Worm (Caenorhabditis elegans) whole organism, L4 larva: ENCODE results near the gene irld-32.
"Not testable (repeated sequence)": the region's sequence is repeated elsewhere in the genome, so short reads cannot be mapped to it uniquely, and the experiment has no call there.

Experiments used
- F10B5.3 ChIP-seq: sonication (generic microtip); optimal IDR thresholded peaks from 2 replicates; lab custom pipeline; 2016; ENCODE audit warnings: mild to moderate bottlenecking, missing genetic modification characterization, missing compliant biosample characterization
- F49E8.2 ChIP-seq: sonication (generic microtip); optimal IDR thresholded peaks from 2 replicates; lab custom pipeline; 2016; ENCODE audit warnings: missing compliant biosample characterization, mild to moderate bottlenecking, missing genetic modification characterization, borderline replicate concordance
- T26A8.4 ChIP-seq: fragments of 200-800 bp; sonication (Bioruptor generic); IDR thresholded peaks from 2 replicates; pipeline ENCODE4 v1.3.6; 2022; ENCODE audit warnings: missing genetic modification characterization, missing compliant biosample characterization
- Y105C5A.15 ChIP-seq: fragments of 200-800 bp; sonication (Bioruptor generic); IDR thresholded peaks from 2 replicates; pipeline ENCODE4 v1.3.6; 2022; ENCODE audit warnings: missing genetic modification characterization, missing compliant biosample characterization
- Y75B8A.6 ChIP-seq: fragments of 200-800 bp; sonication (Bioruptor generic); IDR thresholded peaks from 2 replicates; pipeline ENCODE4 v1.3.6; 2022; ENCODE audit warnings: missing genetic modification reagents, missing genetic modification characterization, missing compliant biosample characterization
- aha-1 ChIP-seq: fragments of 150-350 bp; peaks from one replicate; lab custom pipeline; 2014; ENCODE audit warnings: missing biosample characterization, missing genetic modification characterization
- aly-2 ChIP-seq: sonication (generic microtip); optimal IDR thresholded peaks from 2 replicates; lab custom pipeline; 2018; ENCODE audit warnings: missing biosample characterization, missing genetic modification characterization
- ceh-20 ChIP-seq: fragments of 200-800 bp; sonication (Bioruptor generic); IDR thresholded peaks from 2 replicates; pipeline ENCODE4 v1.3.6; 2022; ENCODE audit warnings: missing genetic modification reagents, missing genetic modification characterization, missing compliant biosample characterization
- ceh-62 ChIP-seq: sonication (generic microtip); optimal IDR thresholded peaks from 2 replicates; lab custom pipeline; 2017; ENCODE audit warnings: missing biosample characterization, missing genetic modification characterization
- ceh-82 ChIP-seq: sonication (generic microtip); optimal IDR thresholded peaks from 2 replicates; lab custom pipeline; 2017; ENCODE audit warnings: missing biosample characterization, missing genetic modification characterization
- ctbp-1 ChIP-seq: fragments of 200-800 bp; sonication (Bioruptor generic); IDR thresholded peaks from 2 replicates; pipeline ENCODE4 v1.3.6; 2022; ENCODE audit warnings: missing genetic modification reagents, missing genetic modification characterization, missing compliant biosample characterization
- daf-16 ChIP-seq, 3 experiments: sonication (generic microtip); optimal IDR thresholded peaks; 2 replicates each; lab custom pipeline; 2016 to 2017; ENCODE audit warnings: missing genetic modification characterization in 3 of 3, missing genetic modification reagents in 3 of 3, mild to moderate bottlenecking in 2 of 3, missing compliant biosample characterization in 2 of 3, missing biosample characterization in 1 of 3, moderate library complexity in 1 of 3
- dmd-6 ChIP-seq: fragments of 200-800 bp; sonication (Bioruptor generic); IDR thresholded peaks from 2 replicates; pipeline ENCODE4 v1.3.6; 2022; ENCODE audit warnings: missing genetic modification reagents, missing genetic modification characterization, missing compliant biosample characterization
- dve-1 ChIP-seq: sonication (generic microtip); optimal IDR thresholded peaks from 2 replicates; lab custom pipeline; 2017; ENCODE audit warnings: antibody characterized with exemption, mild to moderate bottlenecking, missing genetic modification characterization, missing compliant biosample characterization; ENCODE audit not compliant: insufficient read depth
- egl-27 ChIP-seq: sonication (generic microtip); optimal IDR thresholded peaks from 3 replicates; lab custom pipeline; 2017; ENCODE audit warnings: missing biosample characterization, missing genetic modification reagents, missing genetic modification characterization
- fkh-10 ChIP-seq: fragments of 150-350 bp; optimal IDR thresholded peaks from 2 replicates; lab custom pipeline; 2014; ENCODE audit warnings: missing biosample characterization, missing genetic modification reagents, missing genetic modification characterization
- hlh-11 ChIP-seq: fragments of 200-800 bp; sonication (Bioruptor generic); optimal IDR thresholded peaks from 2 replicates; lab custom pipeline; 2018; ENCODE audit warnings: mild to moderate bottlenecking, missing genetic modification characterization, missing compliant biosample characterization
- lin-1 ChIP-seq: fragments of 200-800 bp; sonication (Bioruptor generic); IDR thresholded peaks from 2 replicates; pipeline ENCODE4 v1.3.6; 2022; ENCODE audit warnings: missing genetic modification reagents, missing genetic modification characterization, missing compliant biosample characterization
- lin-38 ChIP-seq: fragments of 200-800 bp; sonication (Bioruptor generic); IDR thresholded peaks from 2 replicates; pipeline ENCODE4 v1.3.6; 2022; ENCODE audit warnings: missing genetic modification reagents, missing genetic modification characterization, missing compliant biosample characterization
- lir-3 ChIP-seq: sonication (generic microtip); optimal IDR thresholded peaks from 2 replicates; lab custom pipeline; 2016; ENCODE audit warnings: mild to moderate bottlenecking, missing genetic modification characterization, missing compliant biosample characterization
- mdl-1 ChIP-seq, 2 experiments: fragments of 150-350 bp in 1 of 2; sonication (generic microtip) in 1 of 2; optimal IDR thresholded peaks; 2 replicates each; lab custom pipeline; 2014 to 2017; ENCODE audit warnings: missing biosample characterization in 2 of 2, missing genetic modification characterization in 2 of 2
- mxl-3 ChIP-seq: fragments of 200-800 bp; sonication (Bioruptor generic); optimal IDR thresholded peaks from 2 replicates; lab custom pipeline; 2018; ENCODE audit warnings: mild to moderate bottlenecking, missing genetic modification characterization, missing compliant biosample characterization
- nhr-10 ChIP-seq: fragments of 150-350 bp; optimal IDR thresholded peaks from 2 replicates; lab custom pipeline; 2014; ENCODE audit warnings: missing biosample characterization, missing genetic modification characterization
- nhr-237 ChIP-seq: sonication (generic microtip); optimal IDR thresholded peaks from 2 replicates; lab custom pipeline; 2017; ENCODE audit warnings: missing biosample characterization, missing genetic modification characterization
- nhr-28 ChIP-seq: fragments of 150-350 bp; optimal IDR thresholded peaks from 2 replicates; lab custom pipeline; 2014; ENCODE audit warnings: missing biosample characterization, missing genetic modification characterization
- nhr-48 ChIP-seq: sonication (generic microtip); optimal IDR thresholded peaks from 2 replicates; lab custom pipeline; 2016; ENCODE audit warnings: mild to moderate bottlenecking, missing genetic modification characterization, missing compliant biosample characterization
- nhr-77 ChIP-seq: fragments of 150-350 bp; optimal IDR thresholded peaks from 2 replicates; lab custom pipeline; 2014; ENCODE audit warnings: missing biosample characterization, missing genetic modification characterization
- php-3 ChIP-seq: fragments of 200-800 bp; sonication (Bioruptor generic); IDR thresholded peaks from 2 replicates; pipeline ENCODE4 v1.3.6; 2022; ENCODE audit warnings: missing genetic modification reagents, missing genetic modification characterization, missing compliant biosample characterization
- pqm-1 ChIP-seq: sonication (generic microtip); optimal IDR thresholded peaks from 2 replicates; lab custom pipeline; 2017; ENCODE audit warnings: missing biosample characterization, missing genetic modification characterization
- sdz-12 ChIP-seq: fragments of 200-800 bp; sonication (Bioruptor generic); optimal IDR thresholded peaks from 2 replicates; lab custom pipeline; 2018; ENCODE audit warnings: mild to moderate bottlenecking, missing genetic modification characterization, missing compliant biosample characterization
- tag-97 ChIP-seq: fragments of 200-800 bp; sonication (Bioruptor generic); IDR thresholded peaks from 2 replicates; pipeline ENCODE4 v1.3.6; 2022; ENCODE audit warnings: missing genetic modification characterization, missing compliant biosample characterization
- tra-1 ChIP-seq: fragments of 200-800 bp; sonication (Bioruptor generic); IDR thresholded peaks from 2 replicates; pipeline ENCODE4 v1.3.6; 2022; ENCODE audit warnings: missing genetic modification reagents, missing genetic modification characterization, missing compliant biosample characterization
- unc-62 ChIP-seq, 3 experiments: fragments of 150-350 bp in 1 of 3; sonication (generic microtip); optimal IDR thresholded peaks in 2 of 3; peaks in 1 of 3; 1 replicate in 1 of 3; 2 replicates in 2 of 3; lab custom pipeline; 2014 to 2017; ENCODE audit warnings: missing biosample characterization in 3 of 3, missing genetic modification characterization in 3 of 3, missing genetic modification reagents in 3 of 3, missing genotype in 1 of 3
- zip-2 ChIP-seq: fragments of 150-350 bp; optimal IDR thresholded peaks from 2 replicates; lab custom pipeline; 2014; ENCODE audit warnings: missing biosample characterization, missing genetic modification characterization

Gene irld-32

ce11 chrV:2303775-2304174 lies 27.9 kb upstream of the irld-32 start, which contains the start of gene irld-15:
irld-15 (minus strand) TSS chrV:2303875.
- TF ChIP-seq ceh-62 (tag; lab: Kevin White, UChicago) (no peak), zip-2 (no peak), sdz-12 (GFP tag; lab: Kevin White, UChicago) (no peak), F10B5.3 (tag; lab: Kevin White, UChicago) (no peak), nhr-237 (tag; lab: Kevin White, UChicago) (no peak), tra-1 (GFP tag; lab: Robert Waterston, UW) (no peak), fkh-10 (GFP tag; lab: Kevin White, UChicago) (no peak), lir-3 (tag; lab: Kevin White, UChicago) (no peak), Y75B8A.6 (GFP tag; lab: Robert Waterston, UW) (no peak), tag-97 (GFP tag; lab: Robert Waterston, UW) (no peak)

- no peak for TF ChIP-seq nhr-10
- peak; percentile 83 for TF ChIP-seq aha-1 (tag; lab: Kevin White, UChicago)
These were observed 25.3 kb upstream of the irld-32 start for ce11 chrV:2306383-2306782.

DNA sequence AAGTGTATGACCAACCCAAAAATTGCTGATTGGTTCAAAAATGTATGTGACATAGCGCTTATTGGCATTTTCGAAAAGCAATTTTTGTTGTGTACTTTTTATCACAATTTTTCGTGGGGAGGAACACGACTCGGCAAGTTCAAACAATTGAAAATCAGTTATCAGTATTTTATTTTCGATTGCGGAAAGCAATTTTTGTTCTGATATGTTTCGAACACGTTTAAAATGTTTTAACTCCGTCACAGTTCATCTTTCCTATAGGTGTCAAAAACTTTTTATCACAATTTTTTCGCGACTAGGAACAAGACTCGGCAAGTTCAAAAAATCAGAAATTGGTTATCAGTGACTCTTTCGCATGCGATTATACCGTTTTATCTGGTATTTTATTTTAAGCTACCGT lies 23.5 kb upstream of the irld-32 start:
- TF ChIP-seq mxl-3 = peak; percentile 15
- TF ChIP-seq ceh-82 (tag; lab: Kevin White, UChicago) = no peak
- TF ChIP-seq unc-62 (GFP tag; optimal IDR thresholded peaks at IDR 0.05 in 1 of 2; lab: Kevin White, UChicago) = peak in 1 of 2 experiments; percentile 22
- TF ChIP-seq unc-62 (tag; optimal IDR thresholded peaks at IDR 0.05; lab: Kevin White, UChicago) = no peak
- TF ChIP-seq ctbp-1 (GFP tag; lab: Robert Waterston, UW) = no peak
- no peak for TF ChIP-seq ceh-20 (GFP tag; lab: Robert Waterston, UW)
- 0 out of 2 replicates have a peak, but pooled peaks have one; percentile 20 for TF ChIP-seq php-3 (GFP tag; lab: Robert Waterston, UW)
- TF ChIP-seq lin-1 (GFP tag; lab: Robert Waterston, UW) = peak; percentile 73
- peak; percentile 62 for TF ChIP-seq nhr-48 (tag; lab: Kevin White, UChicago)
- peak; percentile 89 for TF ChIP-seq nhr-77 (tag; lab: Kevin White, UChicago)
- TF ChIP-seq egl-27 = no peak
- peak; percentile 81 for TF ChIP-seq nhr-28 (tag; lab: Kevin White, UChicago)
- TF ChIP-seq dmd-6 (GFP tag; lab: Robert Waterston, UW) = peak; percentile 99
- TF ChIP-seq T26A8.4 (GFP tag; lab: Robert Waterston, UW) = no peak
- TF ChIP-seq hlh-11 (tag; lab: Kevin White, UChicago) = peak; percentile 79
- TF ChIP-seq dve-1 (tag; lab: Kevin White, UChicago) = peak; percentile 86
- TF ChIP-seq pqm-1 (tag; lab: Kevin White, UChicago) = peak; percentile 94
- no peak for TF ChIP-seq daf-16 (GFP tag; optimal IDR thresholded peaks at IDR 0.05; lab: Kevin White, UChicago)
- peak; percentile 84 for TF ChIP-seq daf-16 (tag; optimal IDR thresholded peaks at IDR 0.05; lab: Kevin White, UChicago)
- TF ChIP-seq tra-1 (GFP tag; lab: Robert Waterston, UW) = peak; percentile 87
- TF ChIP-seq, all 104 proteins: peak for 13

- not testable (repeated sequence) for TF ChIP-seq mdl-1 (tag; optimal IDR thresholded peaks at IDR 0.05; lab: Kevin White, UChicago); aly-2 (tag; lab: Kevin White, UChicago); lin-38 (GFP tag; lab: Robert Waterston, UW)
- TF ChIP-seq, all 104 proteins: peak for 0; not testable (repeated sequence) for 104
These were observed 10.7 kb upstream of the irld-32 start, which contains the start of gene Y19D10B.6 for ce11 chrV:2321001-2321400. Y19D10B.6 (minus strand) TSS chrV:2321101.

ce11 chrV:2322466-2322865 lies 9.2 kb upstream of the irld-32 start, which contains the start of gene pud-1.2:
pud-1.2 (minus strand) TSS chrV:2322566.
- TF ChIP-seq Y105C5A.15 (GFP tag; lab: Robert Waterston, UW); ceh-82 (tag; lab: Kevin White, UChicago); F49E8.2 (tag; lab: Kevin White, UChicago): not testable (repeated sequence)
